Fruit fly (Drosophila melanogaster) whole organism, adult: ENCODE data around the gene CG42489.

Experiments used
- CG11617 ChIP-seq: fragments of 200-800 bp; sonication (Bioruptor generic); optimal IDR thresholded peaks from 2 replicates; lab custom pipeline; 2017; ENCODE audit warnings: mild to moderate bottlenecking, missing biosample characterization, missing genetic modification reagents, missing genetic modification characterization
- CG5204 ChIP-seq: fragments of 200-800 bp; sonication (Bioruptor generic); optimal IDR thresholded peaks from 2 replicates; lab custom pipeline; 2016; ENCODE audit warnings: missing biosample characterization, missing genetic modification characterization
- CG7101 ChIP-seq: fragments of 200-800 bp; sonication (Bioruptor generic); optimal IDR thresholded peaks from 2 replicates; lab custom pipeline; 2018; ENCODE audit warnings: missing biosample characterization, mild to moderate bottlenecking, missing genetic modification characterization, moderate library complexity
- Clk ChIP-seq: fragments of 200-800 bp; sonication (Bioruptor generic); optimal IDR thresholded peaks from 2 replicates; lab custom pipeline; 2017; ENCODE audit warnings: missing biosample characterization, missing genetic modification characterization
- Mnt ChIP-seq: fragments of 200-800 bp; sonication (Bioruptor generic); optimal IDR thresholded peaks from 2 replicates; lab custom pipeline; 2016; ENCODE audit warnings: missing biosample characterization, mild to moderate bottlenecking, missing genetic modification characterization
- cic ChIP-seq: fragments of 200-800 bp; sonication (Bioruptor generic); optimal IDR thresholded peaks from 2 replicates; lab custom pipeline; 2017; ENCODE audit warnings: missing biosample characterization, mild to moderate bottlenecking, missing genetic modification characterization, moderate library complexity
- kay ChIP-seq: fragments of 200-800 bp; sonication (Bioruptor generic); peaks from one replicate; lab custom pipeline; 2016; ENCODE audit warnings: missing biosample characterization, missing genetic modification characterization, borderline replicate concordance
- ovo ChIP-seq: fragments of 200-800 bp; sonication (Bioruptor generic); optimal IDR thresholded peaks from 2 replicates; lab custom pipeline; 2016; ENCODE audit warnings: missing biosample characterization, missing genetic modification characterization
- toe ChIP-seq: fragments of 200-800 bp; sonication (Bioruptor generic); optimal IDR thresholded peaks from 2 replicates; lab custom pipeline; 2016; ENCODE audit warnings: missing biosample characterization, missing genetic modification characterization

dm6 chr3R:8699230-8699629 is 44.7 kb upstream of the CG42489 start:
- TF ChIP-seq Mnt, result no peak
- TF ChIP-seq CG5204 (GFP tag; lab: Kevin White, UChicago), result no peak
- TF ChIP-seq CG11617 (GFP tag; lab: Kevin White, UChicago), result no peak
- no peak for TF ChIP-seq kay
- no peak for TF ChIP-seq ovo (GFP tag; lab: Kevin White, UChicago)
- no peak for TF ChIP-seq toe
- no peak for TF ChIP-seq CG7101 (tag; lab: Kevin White, UChicago)
- TF ChIP-seq Clk (GFP tag; lab: Kevin White, UChicago), result no peak
- TF ChIP-seq cic, result no peak
